Worm (Caenorhabditis elegans): Measurements from ENCODE around the gene rpl-7A.

Gene rpl-7A

DNA sequence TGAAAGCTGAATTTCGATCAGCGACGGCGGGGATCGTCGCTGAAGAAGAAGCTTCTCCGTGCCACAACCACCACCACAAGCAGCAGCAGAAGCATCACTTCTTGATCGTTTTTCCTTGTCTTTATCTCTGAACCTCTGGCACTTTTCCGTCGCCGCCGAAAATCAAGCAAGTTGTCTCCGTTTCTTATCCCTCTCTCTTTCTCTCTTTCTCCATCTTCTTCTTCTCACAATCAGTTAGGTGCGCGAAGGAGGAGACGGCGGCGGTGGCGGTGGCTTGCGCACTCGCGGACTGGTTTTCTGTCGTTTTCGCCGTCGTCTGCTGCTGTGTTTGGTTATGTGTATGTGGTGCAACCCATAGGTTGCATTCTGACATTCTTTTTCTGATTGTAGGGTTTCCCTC, 8.0 kb upstream of the rpl-7A start:
- TF ChIP-seq egl-43 (GFP tag; IDR thresholded peaks at IDR 0.05), result peak; percentile 37; the same call in 1 of the 2 replicates
- peak; percentile 22; the same call in 1 of the 2 replicates for TF ChIP-seq lin-38 (GFP tag; IDR thresholded peaks at IDR 0.05)
- no peak for TF ChIP-seq zip-2 (tag; optimal IDR thresholded peaks at IDR 0.05)
- no peak for TF ChIP-seq mdt-29 (GFP tag; IDR thresholded peaks at IDR 0.05)
- TF ChIP-seq tra-1 (GFP tag; IDR thresholded peaks at IDR 0.05), result no peak
- peak; percentile 39 for TF ChIP-seq mep-1 (tag; optimal IDR thresholded peaks at IDR 0.05)
- peak; percentile 68 for TF ChIP-seq mxl-3 (GFP tag; optimal IDR thresholded peaks at IDR 0.05)
- no peak for TF ChIP-seq nhr-77 (tag; optimal IDR thresholded peaks at IDR 0.05)
- TF ChIP-seq pha-4 (GFP tag; IDR thresholded peaks at IDR 0.05), result 0 out of 2 replicates have a peak, but pooled peaks have one; percentile 14
- no peak for TF ChIP-seq pha-4 (tag; optimal IDR thresholded peaks at IDR 0.05)
- peak; percentile 59 for TF ChIP-seq hlh-11 (tag; optimal IDR thresholded peaks at IDR 0.05)
- TF ChIP-seq Y48G9A.11 (GFP tag; IDR thresholded peaks at IDR 0.05), result no peak
- TF ChIP-seq dve-1 (tag; optimal IDR thresholded peaks at IDR 0.05; ENCODE audit: insufficient read depth), result no peak
- TF ChIP-seq nhr-111 (GFP tag; optimal IDR thresholded peaks at IDR 0.05), result no peak
- no peak for TF ChIP-seq F37D6.2 (tag; optimal IDR thresholded peaks at IDR 0.05)
- TF ChIP-seq hmg-1.1 (GFP tag; IDR thresholded peaks at IDR 0.05), result peak; percentile 46
- TF ChIP-seq hlh-30 (tag; optimal IDR thresholded peaks at IDR 0.05; ENCODE audit: insufficient read depth), result peak; percentile 2
- no peak for TF ChIP-seq lsy-2 (tag; optimal IDR thresholded peaks at IDR 0.05)
- TF ChIP-seq aha-1 (tag), result peak; percentile 47
- TF ChIP-seq mes-2 (tag; optimal IDR thresholded peaks at IDR 0.05; ENCODE audit: poor library complexity, severe bottlenecking), result peak; percentile 2
- peak; percentile 64 for TF ChIP-seq set-16 (GFP tag; IDR thresholded peaks at IDR 0.05)
- peak in 1 of 2 experiments; percentile 52 for TF ChIP-seq mdl-1 (tag; optimal IDR thresholded peaks at IDR 0.05)
- TF ChIP-seq lin-1 (GFP tag; IDR thresholded peaks at IDR 0.05), result peak; percentile 16; the same call in 1 of the 2 replicates

DNA sequence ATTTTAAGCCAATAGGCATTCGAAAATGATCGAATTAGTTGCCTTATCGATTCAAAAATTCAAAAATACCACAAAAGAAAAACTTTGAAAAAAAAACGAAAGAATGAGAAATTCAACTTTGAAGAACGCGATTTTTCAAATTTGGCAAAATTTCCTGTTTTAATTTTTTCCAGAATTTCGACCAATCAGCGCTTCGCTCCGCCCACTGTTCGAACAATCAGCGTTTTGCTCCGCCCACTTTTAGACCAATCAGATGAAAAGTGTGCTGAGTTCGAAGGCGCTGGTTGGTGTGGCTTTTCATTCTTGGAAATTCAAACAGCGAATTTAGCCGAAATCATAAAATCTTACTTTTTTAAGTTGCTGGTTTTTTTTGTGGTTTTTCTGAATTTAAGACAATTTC, 7.2 kb upstream of the rpl-7A start:
- peak; percentile 24 for TF ChIP-seq aha-1 (tag)
- no peak for TF ChIP-seq spr-3 (GFP tag; optimal IDR thresholded peaks at IDR 0.05)
- no peak for TF ChIP-seq pha-4 (GFP tag; IDR thresholded peaks at IDR 0.05)
- TF ChIP-seq pha-4 (tag; optimal IDR thresholded peaks at IDR 0.05), result no peak

DNA sequence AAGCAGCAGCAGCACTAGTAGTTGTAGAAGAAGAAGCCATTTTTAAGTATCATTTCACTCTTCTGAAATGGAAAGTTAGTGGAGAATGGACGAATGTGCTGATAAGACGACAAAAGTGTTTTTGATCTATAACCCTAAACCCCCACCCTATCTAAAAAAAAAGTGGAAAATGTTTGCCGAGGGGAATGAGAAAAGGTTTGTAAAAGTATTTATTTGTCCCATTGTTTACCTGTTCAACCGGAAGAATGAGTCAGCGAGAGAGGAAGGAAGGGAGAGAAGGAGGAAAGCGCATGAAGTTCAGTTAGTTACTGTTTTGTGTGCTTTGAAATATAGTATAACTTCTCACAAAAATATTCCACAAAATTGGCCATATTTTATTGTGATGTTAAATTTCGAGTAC, 6.7 kb upstream of the rpl-7A start:
- TF ChIP-seq nhr-111 (GFP tag; optimal IDR thresholded peaks at IDR 0.05) (no peak), mep-1 (tag; optimal IDR thresholded peaks at IDR 0.05) (peak; percentile 9), ceh-82 (tag; optimal IDR thresholded peaks at IDR 0.05) (no peak), egl-43 (GFP tag; IDR thresholded peaks at IDR 0.05) (no peak), ceh-20 (GFP tag; IDR thresholded peaks at IDR 0.05) (no peak), attf-4 (tag; optimal IDR thresholded peaks at IDR 0.05) (no peak), lsy-2 (tag; optimal IDR thresholded peaks at IDR 0.05) (peak in 1 of 2 experiments; percentile 16), duxl-1 (tag; optimal IDR thresholded peaks at IDR 0.05; ENCODE audit: poor library complexity) (no peak), dve-1 (tag; optimal IDR thresholded peaks at IDR 0.05; ENCODE audit: insufficient read depth) (peak; percentile 29), pha-4 (GFP tag; IDR thresholded peaks at IDR 0.05) (no peak), pha-4 (tag; optimal IDR thresholded peaks at IDR 0.05) (peak; percentile 47), php-3 (GFP tag; IDR thresholded peaks at IDR 0.05) (no peak), F37D6.2 (tag; optimal IDR thresholded peaks at IDR 0.05) (no peak), pqm-1 (tag; optimal IDR thresholded peaks at IDR 0.05) (peak; percentile 18), daf-16 (GFP tag; optimal IDR thresholded peaks at IDR 0.05) (no peak), daf-16 (tag; optimal IDR thresholded peaks at IDR 0.05) (peak; percentile 76), madf-5 (GFP tag; IDR thresholded peaks at IDR 0.05) (no peak), zfp-2 (tag; optimal IDR thresholded peaks at IDR 0.05) (no peak), daf-8 (GFP tag; IDR thresholded peaks at IDR 0.05) (no peak), zip-2 (tag; optimal IDR thresholded peaks at IDR 0.05) (no peak), madf-9 (GFP tag; conservative IDR thresholded peaks at IDR 0.05) (no peak), saeg-2 (GFP tag; IDR thresholded peaks at IDR 0.05) (no peak)
